Worm (Caenorhabditis elegans) whole organism, dauer: ENCODE measurements around the gene dbt-1.

ENCODE experiments used
- unc-62 ChIP-seq: sonication (generic microtip); optimal IDR thresholded peaks from 2 replicates; lab custom pipeline; 2017; ENCODE audit warnings: missing biosample characterization, missing genetic modification reagents, missing genetic modification characterization

dbt-1 gene

ce11 chrII:7945168-7945567 lies at the start of gene dbt-1:
dbt-1 (minus strand) TSS chrII:7945206.
- TF ChIP-seq unc-62 (GFP tag; lab: Kevin White, UChicago), result no peak

ce11 chrII:7991279-7991678 lies 46.3 kb upstream of the dbt-1 start:
- no peak for TF ChIP-seq unc-62 (GFP tag; lab: Kevin White, UChicago)

DNA sequence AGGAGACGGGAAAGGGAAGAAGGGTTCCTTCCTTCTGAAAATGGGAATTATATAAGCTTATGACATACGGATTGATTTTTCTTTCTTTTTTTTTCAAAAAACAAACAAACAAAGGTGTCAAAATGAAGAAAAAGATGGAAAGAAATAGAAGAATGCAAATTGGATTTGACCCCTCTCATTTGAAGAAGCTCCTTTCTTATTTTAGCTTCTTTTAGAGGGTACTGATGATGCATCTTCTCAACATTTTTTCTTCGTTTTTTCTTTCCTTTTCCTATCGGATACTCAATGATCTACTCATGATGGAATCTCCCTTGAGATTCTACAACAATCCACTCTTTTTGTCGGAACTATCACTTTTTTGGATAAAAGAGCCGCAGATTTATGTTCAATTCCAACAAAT lies 45.2 kb upstream of the dbt-1 start:
- TF ChIP-seq unc-62 (GFP tag; lab: Kevin White, UChicago), result no peak

DNA sequence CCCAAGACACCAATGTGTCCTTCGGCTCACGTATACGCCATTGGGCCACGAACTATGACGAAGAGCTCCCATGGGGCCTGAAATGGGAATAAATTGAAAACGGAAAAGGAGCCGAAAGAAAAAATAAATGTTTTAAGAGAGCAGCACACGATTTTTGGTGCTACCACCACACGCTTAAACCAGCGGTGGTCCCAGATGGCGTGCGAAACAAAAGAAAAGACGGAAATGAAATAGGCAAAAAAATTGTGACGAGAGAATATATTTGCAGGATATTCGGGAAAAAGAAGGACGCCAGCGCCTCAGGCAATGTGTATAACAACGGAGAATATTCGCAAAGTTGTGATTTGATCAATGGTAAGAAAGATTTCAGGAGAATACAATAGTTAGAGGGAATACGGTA lies 41.9 kb upstream of the dbt-1 start:
- TF ChIP-seq unc-62 (GFP tag; lab: Kevin White, UChicago), result no peak

DNA sequence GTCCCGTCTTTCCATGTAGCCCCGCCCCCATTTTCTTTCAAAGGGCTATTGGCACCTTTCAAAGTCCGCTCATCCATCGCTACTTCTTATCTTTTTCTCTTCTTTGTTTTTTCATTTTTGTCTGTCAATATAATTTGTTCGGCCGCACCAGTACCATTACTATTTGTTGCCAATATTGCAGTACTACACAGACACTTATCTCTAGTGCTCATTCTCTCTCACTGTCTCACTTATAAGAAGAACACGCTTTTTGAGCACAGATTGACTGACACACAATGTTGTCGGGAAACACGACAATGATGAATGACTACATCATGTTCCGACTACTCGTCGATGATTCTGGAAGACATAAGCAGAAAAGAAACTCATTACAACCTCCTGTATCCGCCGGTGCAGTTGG lies 40.0 kb upstream of the dbt-1 start:
- TF ChIP-seq unc-62 (GFP tag; lab: Kevin White, UChicago), result no peak

- no peak for TF ChIP-seq unc-62 (GFP tag; lab: Kevin White, UChicago)
These were observed 39.1 kb upstream of the dbt-1 start for ce11 chrII:7984071-7984470.

DNA sequence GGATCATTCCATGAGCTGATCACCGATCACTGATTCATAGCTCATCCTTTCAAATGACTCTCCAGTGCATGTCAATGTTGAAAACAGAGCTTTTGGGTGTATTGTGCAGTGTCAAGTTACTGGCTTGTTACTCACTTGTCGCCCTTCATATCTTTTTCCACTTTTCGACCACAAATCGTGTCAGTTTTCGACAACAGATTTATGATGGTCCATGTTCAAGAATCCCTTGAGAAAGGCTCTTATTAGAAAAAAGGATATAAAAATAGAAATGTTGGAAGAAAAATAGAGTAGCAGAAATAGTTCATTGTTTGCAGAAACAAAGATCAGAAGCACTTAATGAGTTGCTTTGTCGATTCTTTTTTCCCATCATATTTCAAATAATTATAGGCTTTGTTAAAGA lies 38.4 kb upstream of the dbt-1 start:
- TF ChIP-seq unc-62 (GFP tag; lab: Kevin White, UChicago), result no peak

- TF ChIP-seq unc-62 (GFP tag; lab: Kevin White, UChicago), result no peak
These were observed 36.1 kb upstream of the dbt-1 start for ce11 chrII:7981084-7981483.

DNA sequence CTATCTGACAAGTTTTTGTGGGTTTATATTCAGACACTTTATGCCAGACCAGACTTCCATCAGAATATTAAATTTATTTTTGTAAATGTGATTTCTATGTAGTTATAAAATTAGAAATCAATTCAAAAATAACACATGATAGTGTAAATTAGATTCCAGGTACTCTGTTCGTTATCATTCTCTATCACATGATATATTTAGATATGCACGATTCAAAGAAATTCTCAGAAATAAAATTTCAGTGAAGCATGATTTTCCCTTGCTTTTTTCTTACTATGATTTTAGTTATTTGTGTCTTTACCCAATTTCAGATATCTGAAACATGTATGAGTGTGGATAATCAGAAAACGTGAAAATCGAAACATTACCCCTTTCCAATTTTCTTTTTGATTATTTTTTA lies 32.5 kb upstream of the dbt-1 start:
- TF ChIP-seq unc-62 (GFP tag; lab: Kevin White, UChicago), result no peak

DNA sequence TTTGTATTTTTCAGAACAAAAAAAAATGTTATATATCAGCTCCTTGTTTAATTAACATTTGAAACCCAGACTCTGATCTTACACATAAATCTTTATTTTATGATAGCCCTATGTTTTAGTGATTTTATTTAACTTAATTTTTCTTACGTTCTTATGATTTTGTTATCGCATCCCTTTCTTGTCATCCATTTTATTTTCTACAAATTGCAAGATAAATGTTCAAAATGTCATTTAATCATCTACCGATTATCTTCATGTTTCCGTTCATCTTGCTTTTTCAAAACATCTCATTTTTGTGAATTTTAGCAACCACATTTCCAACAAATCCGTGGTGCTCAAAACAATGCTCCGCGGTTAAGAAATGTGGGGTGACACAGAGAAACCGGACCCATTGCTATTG lies 31.3 kb upstream of the dbt-1 start, which contains the start of gene DH11.5:
Gene DH11.5, plus strand, starts transcription at position 301 of the 400 bp plus-strand sequence.
- no peak for TF ChIP-seq unc-62 (GFP tag; lab: Kevin White, UChicago)

- no peak for TF ChIP-seq unc-62 (GFP tag; lab: Kevin White, UChicago)
These were observed 29.3 kb upstream of the dbt-1 start for ce11 chrII:7974189-7974823.

ce11 chrII:7968393-7968792 lies 23.4 kb upstream of the dbt-1 start:
- no peak for TF ChIP-seq unc-62 (GFP tag; lab: Kevin White, UChicago)

DNA sequence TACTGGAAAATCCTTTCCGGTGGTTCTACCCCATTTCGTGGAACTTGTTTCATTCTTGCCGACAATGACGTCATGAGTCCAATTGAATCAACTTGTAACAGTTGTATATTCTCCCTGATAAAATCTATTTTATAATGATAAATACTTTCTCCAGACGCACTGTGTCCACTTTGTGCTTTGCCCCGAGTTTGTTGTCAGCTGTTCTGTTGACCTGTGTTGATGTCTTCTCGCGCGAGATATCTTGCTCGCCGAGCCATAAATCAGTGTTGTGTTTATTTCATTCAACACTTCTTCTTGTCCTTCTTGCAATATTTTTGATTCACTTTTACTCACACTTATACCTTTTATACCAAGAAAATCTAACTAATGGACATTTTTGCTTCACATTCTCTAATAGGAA lies 17.2 kb upstream of the dbt-1 start:
- no peak for TF ChIP-seq unc-62 (GFP tag; lab: Kevin White, UChicago)

- no peak for TF ChIP-seq unc-62 (GFP tag; lab: Kevin White, UChicago)
These were observed 13.5 kb upstream of the dbt-1 start, which contains the start of gene C04H4.1 for ce11 chrII:7958544-7958943. C04H4.1 (plus strand) TSS chrII:7958844.

- TF ChIP-seq unc-62 (GFP tag; lab: Kevin White, UChicago), result no peak
These were observed 10.5 kb upstream of the dbt-1 start for ce11 chrII:7955548-7955947.

DNA sequence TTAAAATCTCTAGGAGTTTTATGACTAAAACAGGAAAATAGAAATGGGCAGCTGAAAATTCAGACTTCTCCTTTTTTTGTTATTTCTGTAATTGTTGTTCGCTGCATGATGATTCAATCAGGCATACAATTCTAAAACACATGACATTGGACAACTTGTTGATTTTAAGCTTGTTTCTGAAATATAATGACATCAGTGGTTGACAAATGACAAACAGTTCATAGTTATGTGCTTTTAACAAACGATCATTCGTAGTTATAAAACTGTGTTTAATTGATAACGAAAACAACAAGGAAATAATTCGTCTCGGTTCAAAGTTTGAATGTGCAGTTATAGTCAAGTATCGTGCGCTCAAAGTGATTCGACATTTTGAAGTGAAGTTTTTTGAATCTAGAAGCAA lies 3.3 kb upstream of the dbt-1 start:
- no peak for TF ChIP-seq unc-62 (GFP tag; lab: Kevin White, UChicago)

ce11 chrII:7946830-7947425 lies 1.9 kb upstream of the dbt-1 start, which contains the start of gene ZK669.5:
ZK669.5 (minus strand) TSS chrII:7946880.
- TF ChIP-seq unc-62 (GFP tag; lab: Kevin White, UChicago), result no peak
